Fruit fly (Drosophila melanogaster) whole organism, embryonic: ENCODE measurements around the gene mh.

Source experiments
- Abd-B ChIP-seq: fragments of 200-800 bp; sonication (Bioruptor generic); optimal IDR thresholded peaks from 2 replicates; lab custom pipeline; 2018; ENCODE audit warnings: missing biosample characterization, mild to moderate bottlenecking, missing genetic modification characterization, moderate library complexity
- Ada2b ChIP-seq: fragments of 200-800 bp; sonication (Bioruptor generic); IDR thresholded peaks from 2 replicates; pipeline ENCODE4 v1.3.6; 2022; ENCODE audit warnings: missing biosample characterization, missing genetic modification characterization
- Atf6 ChIP-seq: fragments of 200-800 bp; sonication (Bioruptor generic); IDR thresholded peaks from 2 replicates; pipeline ENCODE4 v1.3.6; 2022; ENCODE audit warnings: missing biosample characterization, missing genetic modification characterization
- CG10654 ChIP-seq: fragments of 200-800 bp; sonication (Bioruptor generic); optimal IDR thresholded peaks from 2 replicates; lab custom pipeline; 2016; ENCODE audit warnings: missing biosample characterization, missing genetic modification characterization
- CG11093 ChIP-seq: fragments of 200-800 bp; sonication (Bioruptor generic); IDR thresholded peaks from 3 replicates; pipeline ENCODE4 v1.3.6; 2022; ENCODE audit warnings: missing biosample characterization, missing genetic modification characterization
- CG13894 ChIP-seq: fragments of 200-800 bp; sonication (Bioruptor generic); optimal IDR thresholded peaks from 3 replicates; lab custom pipeline; 2018; ENCODE audit warnings: missing biosample characterization, mild to moderate bottlenecking, missing genetic modification characterization, moderate library complexity
- CG14441 ChIP-seq: fragments of 200-800 bp; sonication (Bioruptor generic); IDR thresholded peaks from 2 replicates; pipeline ENCODE4 v1.3.6; 2022; ENCODE audit warnings: missing biosample characterization, missing genetic modification characterization
- CG14965 ChIP-seq: fragments of 200-800 bp; sonication (Bioruptor generic); optimal IDR thresholded peaks from 2 replicates; lab custom pipeline; 2016; ENCODE audit warnings: missing biosample characterization, missing genetic modification characterization, borderline replicate concordance
- CG15601 ChIP-seq: fragments of 200-800 bp; sonication (Bioruptor generic); optimal IDR thresholded peaks from 3 replicates; lab custom pipeline; 2019; ENCODE audit warnings: missing biosample characterization, mild to moderate bottlenecking, missing genetic modification characterization, moderate library complexity
- CG2116 ChIP-seq: fragments of 200-800 bp; sonication (Bioruptor generic); optimal IDR thresholded peaks from 3 replicates; lab custom pipeline; 2018; ENCODE audit warnings: missing biosample characterization, mild to moderate bottlenecking, missing genetic modification characterization
- CG31365 ChIP-seq: fragments of 200-800 bp; sonication (Bioruptor generic); optimal IDR thresholded peaks from 2 replicates; lab custom pipeline; 2018; ENCODE audit warnings: missing biosample characterization, mild to moderate bottlenecking, missing genetic modification characterization
- CG32532 ChIP-seq: fragments of 200-800 bp; sonication (Bioruptor generic); IDR thresholded peaks from 2 replicates; pipeline ENCODE4 v1.3.6; 2022; ENCODE audit warnings: missing biosample characterization, missing genetic modification characterization
- CG3407 ChIP-seq: fragments of 200-800 bp; sonication (Bioruptor generic); optimal IDR thresholded peaks from 2 replicates; lab custom pipeline; 2018; ENCODE audit warnings: missing biosample characterization, mild to moderate bottlenecking, missing genetic modification characterization
- CG34376 ChIP-seq: fragments of 200-800 bp; sonication (Bioruptor generic); optimal IDR thresholded peaks from 2 replicates; lab custom pipeline; 2018; ENCODE audit warnings: missing biosample characterization, mild to moderate bottlenecking, missing genetic modification characterization
- CG3847 ChIP-seq: fragments of 200-800 bp; sonication (Bioruptor generic); IDR thresholded peaks from 2 replicates; pipeline ENCODE4 v1.3.6; 2022; ENCODE audit warnings: missing biosample characterization, missing genetic modification characterization
- CG4282 ChIP-seq: fragments of 200-800 bp; sonication (Bioruptor generic); optimal IDR thresholded peaks from 2 replicates; lab custom pipeline; 2016; ENCODE audit warnings: missing biosample characterization, missing genetic modification characterization
- CG4820 ChIP-seq: fragments of 200-800 bp; sonication (Bioruptor generic); optimal IDR thresholded peaks from 3 replicates; lab custom pipeline; 2016; ENCODE audit warnings: missing biosample characterization, missing genetic modification characterization
- CG5953 ChIP-seq: fragments of 200-800 bp; sonication (Bioruptor generic); IDR thresholded peaks from 2 replicates; pipeline ENCODE4 v1.3.6; 2022; ENCODE audit warnings: missing biosample characterization, missing genetic modification characterization
- CG6689 ChIP-seq: fragments of 200-800 bp; sonication (Bioruptor generic); IDR thresholded peaks from 2 replicates; pipeline ENCODE4 v1.3.6; 2022; ENCODE audit warnings: missing biosample characterization, missing genetic modification characterization
- CG7357 ChIP-seq: fragments of 200-800 bp; sonication (Bioruptor generic); IDR thresholded peaks from 3 replicates; pipeline ENCODE4 v1.3.6; 2022; ENCODE audit warnings: missing biosample characterization, missing genetic modification characterization
- CG8478 ChIP-seq: fragments of >200 bp; optimal IDR thresholded peaks from 2 replicates; lab custom pipeline; 2018
- CG8924 ChIP-seq: fragments of 200-800 bp; optimal IDR thresholded peaks from 3 replicates; lab custom pipeline; 2019; ENCODE audit warnings: missing biosample characterization, mild to moderate bottlenecking, missing genetic modification characterization, moderate library complexity
- CG9817 ChIP-seq: fragments of 200-800 bp; sonication (Bioruptor generic); optimal IDR thresholded peaks from 2 replicates; lab custom pipeline; 2018; ENCODE audit warnings: missing biosample characterization, mild to moderate bottlenecking, missing genetic modification characterization, moderate library complexity
- CG9876 ChIP-seq: fragments of 200-800 bp; sonication (Bioruptor generic); optimal IDR thresholded peaks from 2 replicates; lab custom pipeline; 2016; ENCODE audit warnings: missing biosample characterization, missing genetic modification characterization
- Deaf1 ChIP-seq: fragments of 200-800 bp; optimal IDR thresholded peaks from 3 replicates; lab custom pipeline; 2019; ENCODE audit warnings: missing biosample characterization, mild to moderate bottlenecking, missing genetic modification characterization, moderate library complexity
- Ets97D ChIP-seq: fragments of 200-800 bp; sonication (Bioruptor generic); optimal IDR thresholded peaks from 3 replicates; lab custom pipeline; 2016; ENCODE audit warnings: missing biosample characterization, missing genetic modification characterization
- H15 ChIP-seq: fragments of 200-800 bp; sonication (Bioruptor generic); IDR thresholded peaks from 3 replicates; pipeline ENCODE4 v1.3.6; 2022; ENCODE audit warnings: missing biosample characterization, missing genetic modification characterization
- HmgD ChIP-seq: fragments of 200-800 bp; sonication (Bioruptor generic); optimal IDR thresholded peaks from 3 replicates; lab custom pipeline; 2016; ENCODE audit warnings: missing biosample characterization, missing genetic modification characterization
- Hsf ChIP-seq: fragments of 200-800 bp; sonication (Bioruptor generic); optimal IDR thresholded peaks from 3 replicates; lab custom pipeline; 2016; ENCODE audit warnings: missing biosample characterization, missing genetic modification characterization
- Lpt ChIP-seq: fragments of >200 bp; optimal IDR thresholded peaks from 2 replicates; lab custom pipeline; 2018; ENCODE audit warnings: missing biosample characterization, missing genetic modification characterization
- Meics ChIP-seq: fragments of 200-800 bp; sonication (Bioruptor generic); optimal IDR thresholded peaks from 2 replicates; lab custom pipeline; 2017; ENCODE audit warnings: missing biosample characterization, mild to moderate bottlenecking, missing genetic modification characterization
- Pdp1 ChIP-seq, 2 experiments: fragments of 200-800 bp; sonication (Bioruptor generic); optimal IDR thresholded peaks; 3 replicates each; lab custom pipeline; 2016; ENCODE audit warnings: missing biosample characterization in 2 of 2, missing genetic modification characterization in 2 of 2, mild to moderate bottlenecking in 1 of 2, moderate library complexity in 1 of 2
- Six4 ChIP-seq: fragments of 200-800 bp; sonication (Bioruptor generic); optimal IDR thresholded peaks from 2 replicates; lab custom pipeline; 2016; ENCODE audit warnings: missing biosample characterization, missing genetic modification characterization
- Sry-β ChIP-seq: fragments of 200-800 bp; sonication (Bioruptor generic); optimal IDR thresholded peaks from 2 replicates; lab custom pipeline; 2018; ENCODE audit warnings: missing biosample characterization, mild to moderate bottlenecking, missing genetic modification characterization, moderate library complexity
- YL-1 ChIP-seq: fragments of 200-800 bp; sonication (Bioruptor generic); optimal IDR thresholded peaks from 3 replicates; lab custom pipeline; 2017; ENCODE audit warnings: missing biosample characterization, mild to moderate bottlenecking, missing genetic modification characterization
- ara ChIP-seq: fragments of 200-800 bp; sonication (Bioruptor generic); IDR thresholded peaks from 2 replicates; pipeline ENCODE4 v1.3.6; 2022; ENCODE audit warnings: missing biosample characterization, missing genetic modification characterization
- croc ChIP-seq: fragments of 200-800 bp; sonication (Bioruptor generic); conservative IDR thresholded peaks from 3 replicates; pipeline ENCODE4 v1.3.6; 2022; ENCODE audit warnings: missing biosample characterization, missing genetic modification characterization
- crol ChIP-seq: fragments of 200-800 bp; sonication (Bioruptor generic); IDR thresholded peaks from 2 replicates; pipeline ENCODE4 v1.3.6; 2022; ENCODE audit warnings: missing biosample characterization, missing genetic modification characterization
- crp ChIP-seq, 2 experiments: fragments of 200-800 bp; sonication (Bioruptor generic); optimal IDR thresholded peaks; 2 replicates in 1 of 2; 3 replicates in 1 of 2; lab custom pipeline; 2017; ENCODE audit warnings: missing biosample characterization in 2 of 2, missing genetic modification characterization in 2 of 2, mild to moderate bottlenecking in 1 of 2, moderate library complexity in 1 of 2
- da ChIP-seq: fragments of 200-800 bp; sonication (Bioruptor generic); optimal IDR thresholded peaks from 2 replicates; lab custom pipeline; 2016; ENCODE audit warnings: missing biosample characterization, missing genetic modification characterization
- gem ChIP-seq: fragments of 200-800 bp; sonication (Bioruptor generic); optimal IDR thresholded peaks from 2 replicates; lab custom pipeline; 2019; ENCODE audit warnings: missing biosample characterization, mild to moderate bottlenecking, missing genetic modification characterization, moderate library complexity
- gro ChIP-seq: fragments of 200-800 bp; sonication (Bioruptor generic); optimal IDR thresholded peaks from 2 replicates; lab custom pipeline; 2016; ENCODE audit warnings: missing biosample characterization, missing genetic modification characterization
- nerfin-2 ChIP-seq: fragments of 200-800 bp; sonication (Bioruptor generic); IDR thresholded peaks from 2 replicates; pipeline ENCODE4 v1.3.6; 2022; ENCODE audit warnings: missing biosample characterization, missing genetic modification characterization; ENCODE audit not compliant: partially characterized antibody
- pb ChIP-seq: fragments of 200-800 bp; sonication (Bioruptor generic); optimal IDR thresholded peaks from 3 replicates; lab custom pipeline; 2016; ENCODE audit warnings: missing biosample characterization, missing genetic modification characterization
- pfk ChIP-seq: fragments of 200-800 bp; sonication (Bioruptor generic); optimal IDR thresholded peaks from 2 replicates; lab custom pipeline; 2018; ENCODE audit warnings: missing biosample characterization, mild to moderate bottlenecking, missing genetic modification characterization, moderate library complexity
- phol ChIP-seq: fragments of 200-800 bp; sonication (Bioruptor generic); optimal IDR thresholded peaks from 3 replicates; lab custom pipeline; 2018; ENCODE audit warnings: missing biosample characterization, mild to moderate bottlenecking, missing genetic modification characterization, moderate library complexity
- pum ChIP-seq: fragments of 200-800 bp; sonication (Bioruptor generic); optimal IDR thresholded peaks from 2 replicates; lab custom pipeline; 2016; ENCODE audit warnings: missing biosample characterization, missing genetic modification characterization
- so ChIP-seq: fragments of 200-800 bp; sonication (Bioruptor generic); IDR thresholded peaks from 3 replicates; pipeline ENCODE4 v1.3.6; 2022; ENCODE audit warnings: missing biosample characterization, missing genetic modification characterization
- stwl ChIP-seq: fragments of 200-800 bp; sonication (Bioruptor generic); optimal IDR thresholded peaks from 3 replicates; lab custom pipeline; 2018; ENCODE audit warnings: missing biosample characterization, mild to moderate bottlenecking, missing genetic modification characterization, moderate library complexity
- tap ChIP-seq: fragments of 200-800 bp; optimal IDR thresholded peaks from 3 replicates; lab custom pipeline; 2019; ENCODE audit warnings: missing biosample characterization, mild to moderate bottlenecking, missing genetic modification characterization, moderate library complexity
- toy ChIP-seq: fragments of 200-800 bp; sonication (Bioruptor generic); IDR thresholded peaks from 2 replicates; pipeline ENCODE4 v1.3.6; 2022; ENCODE audit warnings: missing biosample characterization, missing genetic modification characterization
- trh ChIP-seq: fragments of 200-800 bp; sonication (Bioruptor generic); optimal IDR thresholded peaks from 2 replicates; lab custom pipeline; 2016; ENCODE audit warnings: missing biosample characterization, missing genetic modification characterization
- zfh1 ChIP-seq: fragments of 200-800 bp; sonication (Bioruptor generic); IDR thresholded peaks from 3 replicates; pipeline ENCODE4 v1.3.6; 2022; ENCODE audit warnings: missing biosample characterization, missing genetic modification characterization

Gene mh

dm6 chrX:15486682-15487081 is 11.5 kb upstream of the mh start, which contains the start of gene Gmap (continued):
- TF ChIP-seq CG9876 (GFP tag; lab: Kevin White, UChicago): no peak
- TF ChIP-seq toy (GFP tag; lab: Robert Waterston, UW): no peak
- TF ChIP-seq CG4820 (GFP tag; lab: Kevin White, UChicago): no peak
- TF ChIP-seq zfh1 (GFP tag; lab: Robert Waterston, UW): no peak
- TF ChIP-seq CG15601 (tag; lab: Kevin White, UChicago): no peak
- no peak for TF ChIP-seq Deaf1 (tag; lab: Kevin White, UChicago)
- no peak for TF ChIP-seq Abd-B (GFP tag; lab: Kevin White, UChicago)
- TF ChIP-seq Hsf (GFP tag; lab: Kevin White, UChicago): no peak
- TF ChIP-seq CG3847 (GFP tag; lab: Robert Waterston, UW): no peak
- no peak for TF ChIP-seq CG31365 (tag; lab: Kevin White, UChicago)
- TF ChIP-seq nerfin-2: peak; percentile 96
- TF ChIP-seq HmgD (GFP tag; lab: Kevin White, UChicago): no peak
- no peak for TF ChIP-seq CG9817 (tag; lab: Kevin White, UChicago)
- no peak for TF ChIP-seq tap (tag; lab: Kevin White, UChicago)
- no peak for TF ChIP-seq CG34376 (GFP tag; lab: Kevin White, UChicago)
- TF ChIP-seq croc (GFP tag; lab: Robert Waterston, UW): no peak
- no peak for TF ChIP-seq ara (GFP tag; lab: Robert Waterston, UW)
- peak; percentile 39 for TF ChIP-seq YL-1 (GFP tag; lab: Kevin White, UChicago)
- no peak for TF ChIP-seq CG3407
- no peak for TF ChIP-seq Ada2b (GFP tag; lab: Robert Waterston, UW)
- no peak for TF ChIP-seq Lpt (GFP tag; lab: Kevin White, UChicago)
- TF ChIP-seq CG11093 (GFP tag; lab: Robert Waterston, UW): no peak
- TF ChIP-seq CG8924 (tag; lab: Kevin White, UChicago): peak; percentile 9
- TF ChIP-seq CG4282 (GFP tag; lab: Kevin White, UChicago): no peak
- TF ChIP-seq CG10654 (GFP tag; lab: Kevin White, UChicago): no peak
- no peak for TF ChIP-seq CG32532 (GFP tag; lab: Robert Waterston, UW)
- no peak for TF ChIP-seq pfk (GFP tag; lab: Kevin White, UChicago)
- no peak for TF ChIP-seq so (GFP tag; lab: Robert Waterston, UW)
- TF ChIP-seq phol: no peak
- no peak for TF ChIP-seq CG5953 (GFP tag; lab: Robert Waterston, UW)
- TF ChIP-seq Ets97D (GFP tag; lab: Kevin White, UChicago): no peak
- TF ChIP-seq H15 (GFP tag; lab: Robert Waterston, UW): no peak
- TF ChIP-seq CG7357 (GFP tag; lab: Robert Waterston, UW): no peak
- no peak for TF ChIP-seq CG13894 (tag; lab: Kevin White, UChicago)
- TF ChIP-seq Six4: no peak
- no peak for TF ChIP-seq gro
- TF ChIP-seq pb: no peak
- no peak for TF ChIP-seq CG8478 (lab: Kevin White, UChicago)
- TF ChIP-seq Meics (GFP tag; lab: Kevin White, UChicago): no peak
- TF ChIP-seq CG6689 (GFP tag; lab: Robert Waterston, UW): no peak
- no peak for TF ChIP-seq CG14965 (GFP tag; lab: Kevin White, UChicago)
- no peak for TF ChIP-seq da (GFP tag; lab: Kevin White, UChicago)
- no peak for TF ChIP-seq trh
- TF ChIP-seq CG2116 (GFP tag; lab: Kevin White, UChicago): peak; percentile 75
- no peak for TF ChIP-seq Pdp1 (GFP tag; optimal IDR thresholded peaks at IDR 0.05; lab: Kevin White, UChicago)
- TF ChIP-seq Atf6 (GFP tag; lab: Robert Waterston, UW): no peak
- no peak for TF ChIP-seq CG14441
- no peak for TF ChIP-seq Sry-β
- no peak for TF ChIP-seq gem
- TF ChIP-seq stwl (tag; lab: Kevin White, UChicago): peak; percentile 54
- peak in 1 of 2 experiments; percentile 84 for TF ChIP-seq crp (GFP tag; optimal IDR thresholded peaks at IDR 0.05; lab: Kevin White, UChicago)
- no peak for TF ChIP-seq pum (GFP tag; lab: Kevin White, UChicago)
- no peak for TF ChIP-seq crol
